Worm (Caenorhabditis elegans): Measurements from ENCODE around the gene mdt-29.

Gene mdt-29

DNA sequence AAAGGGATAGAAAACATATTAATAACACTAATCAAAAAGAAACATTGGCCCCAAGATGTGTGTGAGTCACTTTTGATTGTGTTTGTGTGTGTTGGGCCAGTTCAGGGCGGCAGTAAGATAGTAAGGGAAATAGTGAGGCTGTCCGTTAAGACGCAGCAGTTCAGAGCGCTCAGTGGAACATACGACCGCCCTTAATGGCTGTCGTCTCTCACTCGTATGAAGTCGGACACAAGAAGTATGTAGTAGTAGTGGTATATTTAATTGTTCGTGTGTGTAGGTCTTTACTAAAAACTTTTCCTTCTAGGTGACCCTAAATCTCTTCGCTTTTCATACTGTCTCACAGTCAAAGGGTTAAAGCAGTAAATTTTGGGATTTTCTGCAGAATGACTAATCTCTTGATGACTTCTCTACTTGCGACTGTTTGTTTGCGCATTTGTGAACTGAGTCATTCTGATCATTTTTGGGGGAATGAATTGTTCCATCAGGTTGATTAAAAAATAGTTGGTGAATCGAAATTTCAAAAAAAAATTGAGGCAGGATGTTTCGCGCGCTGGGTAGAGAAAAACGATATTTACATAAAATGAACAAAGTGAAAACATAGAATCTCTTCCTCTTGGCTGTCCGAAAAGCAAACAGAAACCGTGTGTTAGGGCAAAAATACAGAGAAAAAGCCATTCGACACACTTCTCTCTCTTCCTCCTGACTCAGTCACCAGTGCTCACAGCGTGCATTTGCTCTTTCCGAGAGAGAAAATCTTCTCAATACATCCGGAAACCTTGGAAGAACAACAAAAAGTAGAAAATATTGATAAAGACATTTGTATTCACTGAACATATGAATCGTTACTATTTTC is 9.5 kb upstream of the mdt-29 start (continued):
- peak; percentile 46 for TF ChIP-seq ztf-4 (tag; optimal IDR thresholded peaks at IDR 0.05)
- peak in 1 of 3 experiments; percentile 17 for TF ChIP-seq ceh-82 (tag; optimal IDR thresholded peaks at IDR 0.05)
- peak; percentile 62 for TF ChIP-seq nhr-85 (tag)
- peak; percentile 11 for TF ChIP-seq snu-23 (GFP tag; optimal IDR thresholded peaks at IDR 0.05)
- no peak for TF ChIP-seq nhr-28 (tag; optimal IDR thresholded peaks at IDR 0.05)
- TF ChIP-seq Y116A8C.19 (tag; optimal IDR thresholded peaks at IDR 0.05; ENCODE audit: borderline replicate concordance), result no peak
- no peak for TF ChIP-seq ets-5 (GFP tag; IDR thresholded peaks at IDR 0.05)
- no peak for TF ChIP-seq tbx-2 (tag; optimal IDR thresholded peaks at IDR 0.05)
- peak; percentile 24 for TF ChIP-seq nhr-47 (tag; optimal IDR thresholded peaks at IDR 0.05)
- no peak for TF ChIP-seq ceh-8 (GFP tag; optimal IDR thresholded peaks at IDR 0.05)
- no peak for TF ChIP-seq lsy-2 (tag; optimal IDR thresholded peaks at IDR 0.05)
- no peak for TF ChIP-seq vab-15 (tag; optimal IDR thresholded peaks at IDR 0.05)
- TF ChIP-seq nhr-12 (tag; optimal IDR thresholded peaks at IDR 0.05), result no peak
- TF ChIP-seq skn-1 (tag; optimal IDR thresholded peaks at IDR 0.05), result no peak
- peak in 1 of 3 experiments; percentile 7 for TF ChIP-seq dpl-1 (GFP tag; optimal IDR thresholded peaks at IDR 0.05)
- no peak for TF ChIP-seq grh-1 (GFP tag; IDR thresholded peaks at IDR 0.05)
- peak; percentile 24 to 56 for TF ChIP-seq lin-35 (GFP tag; optimal IDR thresholded peaks at IDR 0.05)
- no peak for TF ChIP-seq efl-1 (optimal IDR thresholded peaks at IDR 0.05)
- TF ChIP-seq efl-1 (GFP tag; optimal IDR thresholded peaks at IDR 0.05 in 1 of 2), result peak in 1 of 2 experiments; percentile 55
- TF ChIP-seq elt-2 (tag; optimal IDR thresholded peaks at IDR 0.05), result peak; percentile 31
- TF ChIP-seq ceh-63 (GFP tag; optimal IDR thresholded peaks at IDR 0.05), result no peak

DNA sequence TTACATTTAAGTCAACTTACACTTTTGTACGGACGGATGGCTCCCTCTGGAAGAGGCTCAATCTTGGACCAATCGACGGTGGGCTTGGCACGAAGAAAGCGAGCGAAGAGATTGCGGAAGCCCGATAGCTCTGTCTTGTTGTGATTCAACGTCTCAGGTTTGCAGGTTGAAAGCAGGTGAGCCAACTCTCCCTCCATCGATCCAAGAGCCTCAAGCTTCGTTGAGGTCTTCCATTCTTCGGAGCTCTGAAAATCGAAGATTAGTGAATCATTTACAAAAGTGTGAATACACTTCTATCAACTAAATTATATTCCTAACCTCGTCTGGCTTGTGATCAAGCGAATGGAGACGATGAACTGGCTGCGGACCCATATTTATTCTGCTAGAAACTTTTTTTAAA is 7.2 kb upstream of the mdt-29 start:
- no peak for TF ChIP-seq tbx-2 (tag; optimal IDR thresholded peaks at IDR 0.05)
- TF ChIP-seq lin-39 (tag; optimal IDR thresholded peaks at IDR 0.05), result no peak

DNA sequence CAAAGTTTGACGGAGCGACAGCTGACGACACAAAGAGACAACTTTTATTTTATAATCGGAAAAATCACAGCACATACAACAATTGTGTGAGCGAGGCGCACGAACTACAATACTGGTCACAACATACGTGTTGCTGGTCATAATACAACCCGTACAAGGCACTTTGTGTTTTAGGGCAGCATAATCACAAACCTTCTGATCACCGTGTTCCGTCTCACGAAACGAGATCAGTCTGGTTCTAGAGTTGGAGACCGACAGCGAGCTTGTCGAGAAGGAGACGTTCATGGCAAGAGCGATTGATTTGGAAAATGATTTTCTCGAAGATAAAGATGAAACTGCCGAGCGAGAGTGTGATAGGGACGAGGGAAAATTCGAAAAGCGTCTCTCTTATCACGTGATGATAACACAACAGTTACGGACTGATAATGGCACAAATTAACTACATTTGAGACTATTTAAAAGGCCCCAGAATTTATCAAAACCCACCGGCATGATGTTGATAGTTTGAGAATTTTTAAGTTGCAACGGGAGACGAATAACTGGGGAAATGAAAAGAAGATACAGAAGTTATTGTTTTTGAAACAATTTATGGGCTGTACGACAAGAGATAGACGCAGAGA is 6.2 kb upstream of the mdt-29 start:
- TF ChIP-seq hlh-17 (GFP tag; optimal IDR thresholded peaks at IDR 0.05; ENCODE audit: borderline replicate concordance) (no peak), sup-37 (GFP tag; optimal IDR thresholded peaks at IDR 0.05) (no peak), nhr-20 (tag; optimal IDR thresholded peaks at IDR 0.05) (peak; percentile 44), dpl-1 (GFP tag; optimal IDR thresholded peaks at IDR 0.05) (peak in 1 of 3 experiments; percentile 14), elt-3 (tag; optimal IDR thresholded peaks at IDR 0.05) (peak in 3 of 6 experiments; percentile 52 to 70 (median 67)), hlh-4 (tag; optimal IDR thresholded peaks at IDR 0.05) (no peak), nhr-85 (tag) (peak; percentile 38), fkh-10 (GFP tag; optimal IDR thresholded peaks at IDR 0.05) (no peak), C04F5.9 (tag; optimal IDR thresholded peaks at IDR 0.05) (no peak), mdl-1 (tag; optimal IDR thresholded peaks at IDR 0.05) (peak in 1 of 2 experiments; percentile 30), nhr-71 (tag; optimal IDR thresholded peaks at IDR 0.05) (peak; percentile 44), lin-35 (GFP tag; optimal IDR thresholded peaks at IDR 0.05) (peak in 1 of 2 experiments; percentile 60), blmp-1 (tag; optimal IDR thresholded peaks at IDR 0.05) (peak; percentile 65), lir-3 (tag; optimal IDR thresholded peaks at IDR 0.05; ENCODE audit: poor library complexity) (no peak), zag-1 (tag; optimal IDR thresholded peaks at IDR 0.05) (no peak), lsy-2 (tag; optimal IDR thresholded peaks at IDR 0.05) (no peak), efl-1 (optimal IDR thresholded peaks at IDR 0.05) (peak in 1 of 2 experiments; percentile 8), efl-1 (GFP tag; optimal IDR thresholded peaks at IDR 0.05 in 1 of 2) (peak in 1 of 2 experiments; percentile 92), swsn-7 (tag; optimal IDR thresholded peaks at IDR 0.05) (no peak), lin-13 (GFP tag; optimal IDR thresholded peaks at IDR 0.05) (peak; percentile 39), ceh-90 (tag; optimal IDR thresholded peaks at IDR 0.05) (no peak), rnt-1 (tag; optimal IDR thresholded peaks at IDR 0.05) (peak; percentile 13), lin-14 (GFP tag; optimal IDR thresholded peaks at IDR 0.05) (peak; percentile 25), nhr-90 (tag; optimal IDR thresholded peaks at IDR 0.05; ENCODE audit: poor library complexity) (peak; percentile 53), lin-39 (tag; optimal IDR thresholded peaks at IDR 0.05) (no peak), elt-2 (tag; optimal IDR thresholded peaks at IDR 0.05) (peak; percentile 83), snu-23 (GFP tag; optimal IDR thresholded peaks at IDR 0.05) (peak; percentile 20), grh-1 (GFP tag; IDR thresholded peaks at IDR 0.05) (no peak)
